Fruit fly (Drosophila melanogaster) S2 (cell line): Measurements from ENCODE around the gene Eip93F.

Experiments used
- CG8478 ChIP-seq: fragments of >200 bp; optimal IDR thresholded peaks from 2 replicates; lab custom pipeline; 2018
- CTCF ChIP-seq, 2 experiments: fragments of >200 bp; optimal IDR thresholded peaks; 2 replicates each; lab custom pipeline; 2018

DNA sequence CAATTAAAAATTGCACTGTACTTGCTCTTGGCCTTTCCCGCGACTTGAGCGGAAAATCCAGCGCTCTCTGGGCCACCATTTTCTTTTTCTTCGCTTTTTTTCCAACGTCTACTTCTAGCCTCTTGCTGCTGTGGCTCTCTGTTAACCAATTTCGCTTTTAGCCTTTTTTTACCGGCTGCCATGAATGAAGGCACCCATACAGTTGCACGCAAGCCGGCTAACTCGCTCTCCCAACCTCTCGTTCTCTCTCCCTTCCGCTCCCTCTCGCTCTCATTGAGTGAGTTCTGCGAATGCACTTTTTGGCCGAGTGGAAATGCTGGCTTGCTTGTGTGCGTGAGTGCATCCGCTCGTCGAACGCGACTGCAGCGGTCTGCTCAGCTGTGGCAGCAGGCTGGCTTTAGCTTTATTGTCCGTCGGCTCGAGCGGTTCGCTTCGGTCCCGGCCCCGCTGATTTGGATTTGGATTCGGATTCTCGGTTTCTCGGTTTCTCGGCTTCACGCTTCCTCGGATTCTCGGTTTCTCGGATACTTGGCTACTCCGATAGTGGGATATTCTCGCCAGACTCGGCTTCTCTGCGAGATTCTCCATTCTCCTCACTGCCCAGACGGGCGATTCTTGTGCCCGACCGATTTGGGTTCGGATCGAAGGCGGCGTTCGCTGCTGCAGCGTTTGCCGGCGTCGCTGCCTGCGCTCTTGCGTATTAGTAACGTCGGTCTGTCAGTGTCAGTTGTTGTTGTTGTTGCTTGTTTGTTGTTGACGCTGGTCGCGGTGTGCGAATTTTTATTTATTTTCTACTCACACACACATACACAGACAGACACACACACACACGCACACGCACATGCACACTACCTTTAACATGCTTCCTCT is at the start of gene Eip93F:
- TF ChIP-seq CG8478, result no peak
- no peak for TF ChIP-seq CTCF (optimal IDR thresholded peaks at IDR 0.05; lab: Kevin White, UChicago)
